Worm (Caenorhabditis elegans) whole organism, L1 larva: ENCODE data around the gene C32D5.7.

Experiments
- C04F5.9 ChIP-seq: sonication (generic microtip); optimal IDR thresholded peaks from 2 replicates; lab custom pipeline; 2016; ENCODE audit warnings: missing genetic modification characterization, missing compliant biosample characterization
- C34B4.2 ChIP-seq: sonication (generic microtip); optimal IDR thresholded peaks from 2 replicates; lab custom pipeline; 2017; ENCODE audit warnings: mild to moderate bottlenecking, missing genetic modification characterization, missing compliant biosample characterization
- Y116A8C.19 ChIP-seq: sonication (generic microtip); optimal IDR thresholded peaks from 2 replicates; lab custom pipeline; 2016; ENCODE audit warnings: missing compliant biosample characterization, missing genetic modification characterization, borderline replicate concordance
- blmp-1 ChIP-seq: fragments of 150-350 bp; optimal IDR thresholded peaks from 2 replicates; lab custom pipeline; 2014; ENCODE audit warnings: missing biosample characterization, missing genetic modification characterization
- ceh-82 ChIP-seq, 3 experiments: fragments of 150-350 bp in 1 of 3; sonication (generic microtip) in 2 of 3; optimal IDR thresholded peaks; 2 replicates each; lab custom pipeline; 2014 to 2017; ENCODE audit warnings: missing biosample characterization in 3 of 3, missing genetic modification characterization in 3 of 3
- ceh-90 ChIP-seq: sonication (generic microtip); optimal IDR thresholded peaks from 2 replicates; lab custom pipeline; 2016; ENCODE audit warnings: missing genetic modification characterization, missing compliant biosample characterization
- dpl-1 ChIP-seq, 3 experiments: fragments of 150-350 bp in 2 of 3; sonication (generic microtip) in 1 of 3; optimal IDR thresholded peaks; 2 replicates each; lab custom pipeline; 2014 to 2017; ENCODE audit warnings: missing biosample characterization in 3 of 3, missing genetic modification characterization in 3 of 3, missing genetic modification reagents in 3 of 3
- egl-27 ChIP-seq, 2 experiments: fragments of 150-350 bp in 1 of 2; sonication (generic microtip); optimal IDR thresholded peaks; 3 replicates each; lab custom pipeline; 2017 to 2018; ENCODE audit warnings: missing biosample characterization in 2 of 2, missing genetic modification characterization in 2 of 2, missing genetic modification reagents in 2 of 2
- elt-2 ChIP-seq: sonication (generic microtip); optimal IDR thresholded peaks from 2 replicates; lab custom pipeline; 2016; ENCODE audit warnings: missing genetic modification characterization, mild to moderate bottlenecking, inconsistent platforms, missing compliant biosample characterization, missing genetic modification reagents
- elt-3 ChIP-seq, 6 experiments: fragments of 150-350 bp in 1 of 6; sonication (generic microtip); optimal IDR thresholded peaks; 2 replicates each; lab custom pipeline; 2017 to 2018; ENCODE audit warnings: missing biosample characterization in 6 of 6, missing genetic modification characterization in 6 of 6, inconsistent platforms in 1 of 6
- hlh-17 ChIP-seq: fragments of 200-800 bp; sonication (Bioruptor generic); optimal IDR thresholded peaks from 2 replicates; lab custom pipeline; 2018; ENCODE audit warnings: missing genetic modification characterization, mild to moderate bottlenecking, missing compliant biosample characterization, moderate library complexity, borderline replicate concordance
- hpl-2 ChIP-seq: fragments of 150-350 bp; optimal IDR thresholded peaks from 2 replicates; lab custom pipeline; 2014; ENCODE audit warnings: missing biosample characterization, missing genetic modification reagents, missing genetic modification characterization
- isw-1 ChIP-seq: fragments of 200-800 bp; sonication (Bioruptor generic); IDR thresholded peaks from 2 replicates; pipeline ENCODE4 v1.3.6; 2022; ENCODE audit warnings: missing genetic modification characterization, missing compliant biosample characterization
- lin-35 ChIP-seq, 2 experiments: fragments of 150-350 bp; optimal IDR thresholded peaks; 2 replicates each; lab custom pipeline; 2014; ENCODE audit warnings: missing biosample characterization in 2 of 2, missing genetic modification characterization in 2 of 2, missing genetic modification reagents in 2 of 2
- lin-39 ChIP-seq: fragments of 150-350 bp; optimal IDR thresholded peaks from 2 replicates; lab custom pipeline; 2014; ENCODE audit warnings: missing biosample characterization, missing genetic modification reagents, missing genetic modification characterization
- lsy-2 ChIP-seq, 2 experiments: fragments of 150-350 bp; optimal IDR thresholded peaks; 2 replicates each; lab custom pipeline; 2014; ENCODE audit warnings: missing biosample characterization in 2 of 2, missing genetic modification characterization in 2 of 2
- mab-9 ChIP-seq: fragments of 200-800 bp; sonication (Bioruptor generic); IDR thresholded peaks from 2 replicates; pipeline ENCODE4 v1.3.6; 2022; ENCODE audit warnings: missing genetic modification reagents, missing genetic modification characterization, missing compliant biosample characterization
- mdl-1 ChIP-seq, 2 experiments: fragments of 150-350 bp; optimal IDR thresholded peaks; 2 replicates each; lab custom pipeline; 2014 to 2017; ENCODE audit warnings: missing biosample characterization in 2 of 2, missing genetic modification characterization in 2 of 2, inconsistent platforms in 1 of 2
- mef-2 ChIP-seq: fragments of 150-350 bp; optimal IDR thresholded peaks from 2 replicates; lab custom pipeline; 2014; ENCODE audit warnings: missing biosample characterization, missing genetic modification characterization
- mep-1 ChIP-seq: fragments of 150-350 bp; optimal IDR thresholded peaks from 2 replicates; lab custom pipeline; 2014; ENCODE audit warnings: missing biosample characterization, missing genetic modification characterization
- nhr-12 ChIP-seq: sonication (generic microtip); optimal IDR thresholded peaks from 2 replicates; lab custom pipeline; 2017; ENCODE audit warnings: missing biosample characterization, missing genetic modification characterization
- nhr-20 ChIP-seq: sonication (generic microtip); optimal IDR thresholded peaks from 2 replicates; lab custom pipeline; 2016; ENCODE audit warnings: mild to moderate bottlenecking, missing genetic modification characterization, missing compliant biosample characterization
- nhr-237 ChIP-seq: fragments of 150-350 bp; optimal IDR thresholded peaks from 2 replicates; lab custom pipeline; 2014; ENCODE audit warnings: missing biosample characterization, missing genetic modification characterization
- nhr-28 ChIP-seq: fragments of 150-350 bp; optimal IDR thresholded peaks from 2 replicates; lab custom pipeline; 2014; ENCODE audit warnings: missing biosample characterization, missing genetic modification characterization
- nhr-71 ChIP-seq: sonication (generic microtip); optimal IDR thresholded peaks from 2 replicates; lab custom pipeline; 2016; ENCODE audit warnings: mild to moderate bottlenecking, missing genetic modification characterization, moderate library complexity, missing compliant biosample characterization
- nhr-77 ChIP-seq: fragments of 150-350 bp; optimal IDR thresholded peaks from 2 replicates; lab custom pipeline; 2014; ENCODE audit warnings: missing biosample characterization, missing genetic modification characterization
- nhr-84 ChIP-seq: sonication (generic microtip); optimal IDR thresholded peaks from 2 replicates; lab custom pipeline; 2017; ENCODE audit warnings: missing biosample characterization, missing genetic modification characterization
- nhr-85 ChIP-seq: sonication (generic microtip); peaks from one replicate; lab custom pipeline; 2016; ENCODE audit warnings: missing genetic modification characterization, inconsistent platforms, missing compliant biosample characterization
- nhr-90 ChIP-seq: sonication (generic microtip); optimal IDR thresholded peaks from 2 replicates; lab custom pipeline; 2016; ENCODE audit warnings: mild to moderate bottlenecking, missing genetic modification characterization, missing compliant biosample characterization; ENCODE audit not compliant: poor library complexity
- pqm-1 ChIP-seq: sonication (generic microtip); optimal IDR thresholded peaks from 3 replicates; lab custom pipeline; 2017; ENCODE audit warnings: missing biosample characterization, missing genetic modification characterization
- rnt-1 ChIP-seq: sonication (generic microtip); optimal IDR thresholded peaks from 2 replicates; lab custom pipeline; 2016; ENCODE audit warnings: mild to moderate bottlenecking, missing genetic modification characterization, moderate library complexity, missing compliant biosample characterization
- skn-1 ChIP-seq: fragments of 150-350 bp; optimal IDR thresholded peaks from 2 replicates; lab custom pipeline; 2014; ENCODE audit warnings: missing biosample characterization, missing genetic modification characterization
- snu-23 ChIP-seq: sonication (generic microtip); optimal IDR thresholded peaks from 2 replicates; lab custom pipeline; 2016; ENCODE audit warnings: missing genetic modification characterization, missing compliant biosample characterization
- sox-4 ChIP-seq: sonication (generic microtip); optimal IDR thresholded peaks from 2 replicates; lab custom pipeline; 2016; ENCODE audit warnings: missing genetic modification characterization, missing compliant biosample characterization
- tbx-2 ChIP-seq: sonication (generic microtip); optimal IDR thresholded peaks from 2 replicates; lab custom pipeline; 2016; ENCODE audit warnings: missing genetic modification characterization, missing compliant biosample characterization
- tlp-1 ChIP-seq: fragments of 150-350 bp; optimal IDR thresholded peaks from 2 replicates; lab custom pipeline; 2014; ENCODE audit warnings: missing biosample characterization, missing genetic modification characterization
- unc-130 ChIP-seq: fragments of 150-350 bp; optimal IDR thresholded peaks from 2 replicates; lab custom pipeline; 2017; ENCODE audit warnings: missing biosample characterization, missing genetic modification characterization, inconsistent platforms
- unc-86 ChIP-seq: sonication (generic microtip); optimal IDR thresholded peaks from 2 replicates; lab custom pipeline; 2016; ENCODE audit warnings: missing genetic modification characterization, missing compliant biosample characterization
- zip-4 ChIP-seq: fragments of 200-800 bp; sonication (Bioruptor generic); optimal IDR thresholded peaks from 2 replicates; lab custom pipeline; 2018; ENCODE audit warnings: mild to moderate bottlenecking, missing genetic modification characterization, moderate library complexity, missing compliant biosample characterization
- ztf-4 ChIP-seq: fragments of 150-350 bp; optimal IDR thresholded peaks from 2 replicates; lab custom pipeline; 2014; ENCODE audit warnings: missing biosample characterization, missing genetic modification characterization

C32D5.7 gene

ce11 chrII:6383183-6383695 lies 43.4 kb upstream of the C32D5.7 start, which contains the start of gene F58F12.1 (continued):
- TF ChIP-seq mdl-1 (tag; optimal IDR thresholded peaks at IDR 0.05; lab: Kevin White, UChicago), result peak in 1 of 2 experiments; percentile 27
- no peak for TF ChIP-seq C34B4.2 (tag; lab: Kevin White, UChicago)
- TF ChIP-seq nhr-77 (tag; lab: Kevin White, UChicago), result no peak
- peak; percentile 68 to 74 for TF ChIP-seq lin-35 (GFP tag; optimal IDR thresholded peaks at IDR 0.05; lab: Kevin White, UChicago)
- TF ChIP-seq egl-27 (tag; optimal IDR thresholded peaks at IDR 0.05; lab: Kevin White, UChicago), result no peak
- TF ChIP-seq lsy-2 (tag; optimal IDR thresholded peaks at IDR 0.05; lab: Kevin White, UChicago), result peak; percentile 56 to 79
- no peak for TF ChIP-seq elt-2 (tag; lab: Kevin White, UChicago)
- no peak for TF ChIP-seq nhr-84 (tag; lab: Kevin White, UChicago)
- no peak for TF ChIP-seq hlh-17
- no peak for TF ChIP-seq Y116A8C.19 (tag; lab: Kevin White, UChicago)
- TF ChIP-seq nhr-237, result no peak
- no peak for TF ChIP-seq nhr-12 (tag; lab: Kevin White, UChicago)
- TF ChIP-seq pqm-1 (tag; lab: Kevin White, UChicago), result no peak
- no peak for TF ChIP-seq ztf-4 (tag; lab: Kevin White, UChicago)
- TF ChIP-seq rnt-1, result peak; percentile 95
- TF ChIP-seq isw-1 (GFP tag; lab: Robert Waterston, UW), result peak; percentile 70
- TF ChIP-seq mab-9 (GFP tag; lab: Robert Waterston, UW), result no peak
- peak; percentile 83 for TF ChIP-seq ceh-90 (tag; lab: Kevin White, UChicago)
- no peak for TF ChIP-seq lin-39 (tag; lab: Kevin White, UChicago)
- no peak for TF ChIP-seq zip-4
- peak in 1 of 6 experiments; percentile 21 for TF ChIP-seq elt-3 (tag; optimal IDR thresholded peaks at IDR 0.05; lab: Kevin White, UChicago)
- peak; percentile 50 to 76 (median 62) for TF ChIP-seq dpl-1 (GFP tag; optimal IDR thresholded peaks at IDR 0.05; lab: Kevin White, UChicago)
- TF ChIP-seq skn-1 (tag; lab: Kevin White, UChicago), result no peak
- TF ChIP-seq nhr-28, result no peak
- TF ChIP-seq hpl-2 (GFP tag; lab: Kevin White, UChicago), result no peak
- peak; percentile 41 for TF ChIP-seq sox-4 (tag; lab: Kevin White, UChicago)
- peak; percentile 51 for TF ChIP-seq nhr-90 (tag; lab: Kevin White, UChicago)
- peak; percentile 81 for TF ChIP-seq mep-1 (tag; lab: Kevin White, UChicago)
- peak; percentile 3 for TF ChIP-seq unc-86 (tag; lab: Kevin White, UChicago)
- peak in 2 of 3 experiments; percentile 39 to 70 for TF ChIP-seq ceh-82 (tag; optimal IDR thresholded peaks at IDR 0.05; lab: Kevin White, UChicago)
- TF ChIP-seq C04F5.9 (tag; lab: Kevin White, UChicago), result peak; percentile 30

ce11 chrII:6380866-6381265 lies 41.0 kb upstream of the C32D5.7 start, which contains the start of gene F58F12.12:
F58F12.12 (plus strand) TSS chrII:6381166.
- peak; percentile 5 for TF ChIP-seq blmp-1 (tag; lab: Kevin White, UChicago)
- no peak for TF ChIP-seq tlp-1
- no peak for TF ChIP-seq nhr-77 (tag; lab: Kevin White, UChicago)

ce11 chrII:6379038-6379563 lies 39.3 kb upstream of the C32D5.7 start:
- TF ChIP-seq elt-3 (tag; optimal IDR thresholded peaks at IDR 0.05; lab: Kevin White, UChicago), result peak in 4 of 6 experiments; percentile 22 to 62 (median 44)
- TF ChIP-seq nhr-85 (tag; lab: Kevin White, UChicago), result peak; percentile 75
- TF ChIP-seq blmp-1 (tag; lab: Kevin White, UChicago), result peak; percentile 73
- no peak for TF ChIP-seq unc-130 (tag; lab: Kevin White, UChicago)
- TF ChIP-seq mef-2 (tag; lab: Kevin White, UChicago), result no peak
- TF ChIP-seq snu-23 (GFP tag; lab: Kevin White, UChicago), result peak; percentile 27
- TF ChIP-seq nhr-20 (tag; lab: Kevin White, UChicago), result peak; percentile 36
- TF ChIP-seq tbx-2 (tag; lab: Kevin White, UChicago), result peak; percentile 5
- peak; percentile 54 for TF ChIP-seq nhr-71 (tag; lab: Kevin White, UChicago)
